Worm (Caenorhabditis elegans) whole organism, L4 larva: ENCODE results near the gene gcy-21.
"Not testable (repeated sequence)": the region's sequence is repeated elsewhere in the genome, so short reads cannot be mapped to it uniquely, and the experiment has no call there.

ENCODE experiments used
- D1046.2 ChIP-seq: fragments of 200-800 bp; sonication (Bioruptor generic); IDR thresholded peaks from 2 replicates; pipeline ENCODE4 v1.3.6; 2022; ENCODE audit warnings: missing genetic modification characterization, missing compliant biosample characterization
- F10B5.3 ChIP-seq: sonication (generic microtip); optimal IDR thresholded peaks from 2 replicates; lab custom pipeline; 2016; ENCODE audit warnings: mild to moderate bottlenecking, missing genetic modification characterization, missing compliant biosample characterization
- F37D6.2 ChIP-seq: sonication (generic microtip); optimal IDR thresholded peaks from 2 replicates; lab custom pipeline; 2016; ENCODE audit warnings: mild to moderate bottlenecking, missing genetic modification characterization, missing compliant biosample characterization
- T20F7.1 ChIP-seq: fragments of 200-800 bp; sonication (Bioruptor generic); optimal IDR thresholded peaks from 2 replicates; lab custom pipeline; 2018; ENCODE audit warnings: mild to moderate bottlenecking, missing genetic modification characterization, missing compliant biosample characterization
- Y105C5A.15 ChIP-seq: fragments of 200-800 bp; sonication (Bioruptor generic); IDR thresholded peaks from 2 replicates; pipeline ENCODE4 v1.3.6; 2022; ENCODE audit warnings: missing genetic modification characterization, missing compliant biosample characterization
- aha-1 ChIP-seq: fragments of 150-350 bp; peaks from one replicate; lab custom pipeline; 2014; ENCODE audit warnings: missing biosample characterization, missing genetic modification characterization
- ceh-20 ChIP-seq: fragments of 200-800 bp; sonication (Bioruptor generic); IDR thresholded peaks from 2 replicates; pipeline ENCODE4 v1.3.6; 2022; ENCODE audit warnings: missing genetic modification reagents, missing genetic modification characterization, missing compliant biosample characterization
- ceh-28 ChIP-seq: fragments of 150-350 bp; optimal IDR thresholded peaks from 2 replicates; lab custom pipeline; 2014; ENCODE audit warnings: missing biosample characterization, missing genetic modification reagents, missing genetic modification characterization
- ceh-32 ChIP-seq: sonication (generic microtip); optimal IDR thresholded peaks from 2 replicates; lab custom pipeline; 2016; ENCODE audit warnings: mild to moderate bottlenecking, missing genetic modification characterization, missing compliant biosample characterization; ENCODE audit not compliant: poor library complexity
- ces-1 ChIP-seq: fragments of 150-350 bp; sonication (generic microtip); optimal IDR thresholded peaks from 4 replicates; lab custom pipeline; 2014; ENCODE audit warnings: missing biosample characterization, missing genetic modification reagents, missing genetic modification characterization
- cey-2 ChIP-seq: sonication (generic microtip); optimal IDR thresholded peaks from 3 replicates; lab custom pipeline; 2017; ENCODE audit warnings: missing genetic modification characterization, mild to moderate bottlenecking, missing compliant biosample characterization, antibody characterized with exemption, borderline replicate concordance; ENCODE audit not compliant: insufficient read depth
- daf-16 ChIP-seq, 3 experiments: sonication (generic microtip); optimal IDR thresholded peaks; 2 replicates each; lab custom pipeline; 2016 to 2017; ENCODE audit warnings: missing genetic modification characterization in 3 of 3, missing genetic modification reagents in 3 of 3, mild to moderate bottlenecking in 2 of 3, missing compliant biosample characterization in 2 of 3, missing biosample characterization in 1 of 3, moderate library complexity in 1 of 3
- fos-1 ChIP-seq: fragments of 150-350 bp; optimal IDR thresholded peaks from 2 replicates; lab custom pipeline; 2014; ENCODE audit warnings: missing biosample characterization, missing genetic modification characterization
- hlh-11 ChIP-seq: fragments of 200-800 bp; sonication (Bioruptor generic); optimal IDR thresholded peaks from 2 replicates; lab custom pipeline; 2018; ENCODE audit warnings: mild to moderate bottlenecking, missing genetic modification characterization, missing compliant biosample characterization
- hmg-1.1 ChIP-seq: fragments of 200-800 bp; sonication (Bioruptor generic); IDR thresholded peaks from 2 replicates; pipeline ENCODE4 v1.3.6; 2022; ENCODE audit warnings: missing genetic modification reagents, missing genetic modification characterization, missing compliant biosample characterization
- jun-1 ChIP-seq: fragments of 150-350 bp; optimal IDR thresholded peaks from 2 replicates; lab custom pipeline; 2014; ENCODE audit warnings: missing biosample characterization, missing genetic modification reagents, missing genetic modification characterization
- lim-7 ChIP-seq: fragments of 200-800 bp; sonication (Bioruptor generic); IDR thresholded peaks from 2 replicates; pipeline ENCODE4 v1.3.6; 2022; ENCODE audit warnings: missing genetic modification characterization, missing compliant biosample characterization
- lin-1 ChIP-seq: fragments of 200-800 bp; sonication (Bioruptor generic); IDR thresholded peaks from 2 replicates; pipeline ENCODE4 v1.3.6; 2022; ENCODE audit warnings: missing genetic modification reagents, missing genetic modification characterization, missing compliant biosample characterization
- lir-3 ChIP-seq: sonication (generic microtip); optimal IDR thresholded peaks from 2 replicates; lab custom pipeline; 2016; ENCODE audit warnings: mild to moderate bottlenecking, missing genetic modification characterization, missing compliant biosample characterization
- lsy-2 ChIP-seq, 2 experiments: fragments of 150-350 bp in 1 of 2; sonication (generic microtip) in 1 of 2; optimal IDR thresholded peaks; 2 replicates each; lab custom pipeline; 2014 to 2017; ENCODE audit warnings: missing biosample characterization in 2 of 2, missing genetic modification characterization in 2 of 2
- mxl-2 ChIP-seq: fragments of 200-800 bp; sonication (Bioruptor generic); conservative IDR thresholded peaks from 2 replicates; pipeline ENCODE4 v1.3.6; 2022; ENCODE audit warnings: missing genetic modification reagents, missing genetic modification characterization, missing compliant biosample characterization
- nhr-10 ChIP-seq: fragments of 150-350 bp; optimal IDR thresholded peaks from 2 replicates; lab custom pipeline; 2014; ENCODE audit warnings: missing biosample characterization, missing genetic modification characterization
- nhr-102 ChIP-seq: sonication (generic microtip); optimal IDR thresholded peaks from 2 replicates; lab custom pipeline; 2016; ENCODE audit warnings: mild to moderate bottlenecking, missing genetic modification characterization, moderate library complexity, missing compliant biosample characterization
- nhr-11 ChIP-seq: fragments of 150-350 bp; optimal IDR thresholded peaks from 2 replicates; lab custom pipeline; 2014; ENCODE audit warnings: missing biosample characterization, missing genetic modification characterization
- nhr-111 ChIP-seq: fragments of 200-800 bp; sonication (Bioruptor generic); optimal IDR thresholded peaks from 2 replicates; lab custom pipeline; 2018; ENCODE audit warnings: mild to moderate bottlenecking, missing genetic modification characterization, missing compliant biosample characterization
- nhr-25 ChIP-seq: sonication (generic microtip); optimal IDR thresholded peaks from 2 replicates; lab custom pipeline; 2017; ENCODE audit warnings: missing genetic modification characterization, mild to moderate bottlenecking, missing compliant biosample characterization, antibody characterized with exemption, moderate library complexity, borderline replicate concordance; ENCODE audit not compliant: insufficient read depth
- nhr-28 ChIP-seq: fragments of 150-350 bp; optimal IDR thresholded peaks from 2 replicates; lab custom pipeline; 2014; ENCODE audit warnings: missing biosample characterization, missing genetic modification characterization
- nhr-48 ChIP-seq: sonication (generic microtip); optimal IDR thresholded peaks from 2 replicates; lab custom pipeline; 2016; ENCODE audit warnings: mild to moderate bottlenecking, missing genetic modification characterization, missing compliant biosample characterization
- nhr-76 ChIP-seq: fragments of 150-350 bp; optimal IDR thresholded peaks from 2 replicates; lab custom pipeline; 2014; ENCODE audit warnings: missing biosample characterization, missing genetic modification characterization
- nhr-77 ChIP-seq: fragments of 150-350 bp; optimal IDR thresholded peaks from 2 replicates; lab custom pipeline; 2014; ENCODE audit warnings: missing biosample characterization, missing genetic modification characterization
- php-3 ChIP-seq: fragments of 200-800 bp; sonication (Bioruptor generic); IDR thresholded peaks from 2 replicates; pipeline ENCODE4 v1.3.6; 2022; ENCODE audit warnings: missing genetic modification reagents, missing genetic modification characterization, missing compliant biosample characterization
- saeg-2 ChIP-seq: fragments of 200-800 bp; sonication (Bioruptor generic); IDR thresholded peaks from 2 replicates; pipeline ENCODE4 v1.3.6; 2022; ENCODE audit warnings: missing genetic modification reagents, missing genetic modification characterization, missing compliant biosample characterization
- set-16 ChIP-seq: fragments of 200-800 bp; sonication (Bioruptor generic); IDR thresholded peaks from 2 replicates; pipeline ENCODE4 v1.3.6; 2022; ENCODE audit warnings: missing genetic modification reagents, missing genetic modification characterization, missing compliant biosample characterization
- tra-1 ChIP-seq: fragments of 200-800 bp; sonication (Bioruptor generic); IDR thresholded peaks from 2 replicates; pipeline ENCODE4 v1.3.6; 2022; ENCODE audit warnings: missing genetic modification reagents, missing genetic modification characterization, missing compliant biosample characterization
- unc-130 ChIP-seq: sonication (generic microtip); optimal IDR thresholded peaks from 2 replicates; lab custom pipeline; 2016; ENCODE audit warnings: missing genetic modification reagents, missing genetic modification characterization, missing compliant biosample characterization
- unc-62 ChIP-seq, 3 experiments: fragments of 150-350 bp in 1 of 3; sonication (generic microtip); optimal IDR thresholded peaks in 2 of 3; peaks in 1 of 3; 1 replicate in 1 of 3; 2 replicates in 2 of 3; lab custom pipeline; 2014 to 2017; ENCODE audit warnings: missing biosample characterization in 3 of 3, missing genetic modification characterization in 3 of 3, missing genetic modification reagents in 3 of 3, missing genotype in 1 of 3
- zfp-2 ChIP-seq: sonication (generic microtip); optimal IDR thresholded peaks from 2 replicates; lab custom pipeline; 2016; ENCODE audit warnings: mild to moderate bottlenecking, missing genetic modification characterization, missing compliant biosample characterization
- zfp-3 ChIP-seq: fragments of 200-800 bp; sonication (Bioruptor generic); conservative IDR thresholded peaks from 2 replicates; pipeline ENCODE4 v1.3.6; 2022; ENCODE audit warnings: missing genetic modification reagents, missing genetic modification characterization, missing compliant biosample characterization
- zip-2 ChIP-seq: fragments of 150-350 bp; optimal IDR thresholded peaks from 2 replicates; lab custom pipeline; 2014; ENCODE audit warnings: missing biosample characterization, missing genetic modification characterization

gcy-21 gene

DNA sequence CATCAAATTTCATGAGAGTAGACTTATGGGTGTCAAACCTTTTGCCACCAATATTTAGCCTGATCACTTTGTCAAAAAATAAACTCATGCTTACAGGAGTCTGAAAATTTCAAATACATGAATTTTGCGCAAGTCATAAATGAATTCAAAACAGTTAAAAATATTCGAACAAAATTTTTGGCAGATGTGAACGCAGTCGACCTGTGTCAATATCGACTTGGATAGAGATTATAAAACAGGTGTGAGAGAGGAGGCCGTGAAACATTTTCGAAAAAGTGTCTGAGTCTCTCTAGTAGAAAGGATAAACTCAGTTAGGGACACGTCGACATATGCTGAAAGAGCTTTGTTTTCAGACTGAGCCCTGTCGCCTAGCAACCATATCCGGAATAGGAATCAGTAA, 12.7 kb upstream of the gcy-21 start, which contains the start of gene F22E5.12:
Gene F22E5.12, minus strand, starts transcription at position 101 of the 400 bp plus-strand sequence.
- TF ChIP-seq nhr-102 (tag; lab: Kevin White, UChicago); aha-1 (tag; lab: Kevin White, UChicago); tra-1 (GFP tag; lab: Robert Waterston, UW): not testable (repeated sequence)

DNA sequence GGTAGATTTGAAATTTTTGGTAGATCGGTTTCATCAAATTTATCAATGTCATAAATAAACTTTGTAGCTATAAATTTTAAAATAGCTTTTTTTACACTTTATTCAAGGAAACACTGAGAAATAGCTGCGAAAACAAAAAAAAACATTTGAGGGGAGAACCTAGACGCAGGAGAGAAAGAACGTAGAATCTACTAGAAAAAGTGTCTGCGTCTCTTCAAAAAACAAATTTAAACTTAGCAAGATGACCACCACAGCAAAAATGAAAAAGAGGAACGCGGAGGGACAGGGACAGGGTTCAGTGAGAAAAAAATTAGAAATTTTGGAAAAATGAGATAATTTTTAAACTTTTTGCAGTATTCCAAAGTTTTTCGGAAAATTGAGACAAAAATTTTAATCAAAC, 10.4 kb upstream of the gcy-21 start:
- TF ChIP-seq nhr-10 (tag; lab: Kevin White, UChicago) (no peak), zfp-3 (GFP tag; lab: Robert Waterston, UW) (no peak), nhr-76 (tag; lab: Kevin White, UChicago) (no peak), lsy-2 (tag; optimal IDR thresholded peaks at IDR 0.05; lab: Kevin White, UChicago) (no peak), lin-1 (GFP tag; lab: Robert Waterston, UW) (no peak), nhr-28 (tag; lab: Kevin White, UChicago) (peak; percentile 0), nhr-11 (tag; lab: Kevin White, UChicago) (peak; percentile 19), jun-1 (tag; lab: Kevin White, UChicago) (no peak), ceh-20 (GFP tag; lab: Robert Waterston, UW) (0 out of 2 replicates have a peak, but pooled peaks have one; percentile 19), F10B5.3 (no peak), hmg-1.1 (GFP tag; lab: Robert Waterston, UW) (peak; percentile 48; the same call in 1 of the 2 replicates), tra-1 (GFP tag; lab: Robert Waterston, UW) (no peak), lir-3 (no peak), zfp-2 (tag; lab: Kevin White, UChicago) (no peak), hlh-11 (tag; lab: Kevin White, UChicago) (peak; percentile 10), daf-16 (GFP tag; optimal IDR thresholded peaks at IDR 0.05; lab: Kevin White, UChicago) (peak in 1 of 2 experiments; percentile 60), daf-16 (tag; optimal IDR thresholded peaks at IDR 0.05; lab: Kevin White, UChicago) (no peak), mxl-2 (GFP tag; lab: Robert Waterston, UW) (no peak), fos-1 (tag; lab: Kevin White, UChicago) (no peak), cey-2 (tag; lab: Kevin White, UChicago) (no peak), nhr-25 (tag; lab: Kevin White, UChicago) (no peak)

DNA sequence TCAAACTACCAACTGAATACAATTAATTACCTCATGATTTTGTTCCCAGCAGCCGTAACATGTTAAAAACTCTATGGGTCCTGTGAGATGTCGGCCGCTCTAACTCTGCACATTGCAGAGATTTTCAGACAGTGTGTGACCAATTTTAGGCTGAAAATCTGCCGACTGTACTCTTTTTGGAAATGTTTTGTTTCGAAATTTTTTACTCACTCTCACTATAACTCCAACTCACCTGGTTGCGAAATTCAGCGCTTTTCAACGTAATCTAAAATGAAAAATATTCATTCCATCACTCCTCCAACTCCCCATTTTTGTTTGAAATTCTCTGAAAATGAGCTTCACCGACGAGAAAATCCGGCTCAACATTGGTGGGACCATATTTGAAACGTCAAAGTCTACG, 9.9 kb upstream of the gcy-21 start, which contains the start of the genes F22E5.13 and F22E5.6:
Gene F22E5.13, minus strand, starts transcription at position 101 of the 400 bp plus-strand sequence.
Gene F22E5.6, plus strand, starts transcription at position 297 of the 400 bp plus-strand sequence.
- TF ChIP-seq ces-1: no peak
- no peak for TF ChIP-seq saeg-2 (GFP tag; lab: Robert Waterston, UW)
- TF ChIP-seq ceh-28 (tag; lab: Kevin White, UChicago): no peak
- TF ChIP-seq zip-2 (tag; lab: Kevin White, UChicago): no peak
- no peak for TF ChIP-seq tra-1 (GFP tag; lab: Robert Waterston, UW)
- no peak for TF ChIP-seq ceh-32
- TF ChIP-seq T20F7.1 (GFP tag; lab: Kevin White, UChicago): no peak
- no peak for TF ChIP-seq nhr-111 (GFP tag; lab: Kevin White, UChicago)
- no peak for TF ChIP-seq nhr-48 (tag; lab: Kevin White, UChicago)

DNA sequence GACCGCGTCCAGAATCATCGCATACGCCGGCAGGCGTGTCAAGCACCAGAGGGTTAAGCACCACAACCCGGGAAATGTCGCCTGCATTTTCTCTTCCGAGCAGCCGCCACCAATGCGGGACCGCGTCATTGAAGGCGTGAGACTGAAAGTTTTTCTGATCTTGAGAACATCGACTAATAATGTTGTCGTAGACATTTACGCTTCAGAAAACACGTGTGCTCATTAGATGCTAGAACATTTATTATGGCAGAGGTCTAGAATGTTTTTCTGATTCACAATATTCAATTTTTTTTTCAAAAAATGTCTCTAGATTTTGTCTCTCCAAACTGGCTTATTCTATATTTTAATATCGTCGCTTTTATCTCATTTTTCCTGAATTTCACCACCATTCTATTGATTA, 2.9 kb upstream of the gcy-21 start, which contains the start of gene sri-47:
Gene sri-47, plus strand, starts transcription at position 301 of the 400 bp plus-strand sequence.
- TF ChIP-seq D1046.2 (0 out of 2 replicates have a peak, but pooled peaks have one; percentile 39), lim-7 (GFP tag; lab: Robert Waterston, UW) (no peak), unc-130 (GFP tag; lab: Kevin White, UChicago) (no peak), unc-62 (GFP tag; optimal IDR thresholded peaks at IDR 0.05 in 1 of 2; lab: Kevin White, UChicago) (peak in 1 of 2 experiments; percentile 85), unc-62 (tag; optimal IDR thresholded peaks at IDR 0.05; lab: Kevin White, UChicago) (no peak), F37D6.2 (no peak), nhr-77 (no peak), aha-1 (tag; lab: Kevin White, UChicago) (no peak), php-3 (GFP tag; lab: Robert Waterston, UW) (no peak), set-16 (0 out of 2 replicates have a peak, but pooled peaks have one; percentile 23), Y105C5A.15 (GFP tag; lab: Robert Waterston, UW) (no peak), hlh-11 (tag; lab: Kevin White, UChicago) (no peak)
